Worm (Caenorhabditis elegans): ENCODE measurements around the gene mig-22.

ce11 chrIII:8800796-8801083 lies 33.6 kb upstream of the mig-22 start:
- TF ChIP-seq lin-13 (tag; optimal IDR thresholded peaks at IDR 0.05) (no peak), pha-4 (tag; optimal IDR thresholded peaks at IDR 0.05) (no peak), ces-1 (GFP tag; optimal IDR thresholded peaks at IDR 0.05) (no peak), sptf-1 (tag; optimal IDR thresholded peaks at IDR 0.05) (no peak), elt-3 (tag; optimal IDR thresholded peaks at IDR 0.05) (no peak), mab-5 (tag; optimal IDR thresholded peaks at IDR 0.05) (no peak), nhr-76 (tag; optimal IDR thresholded peaks at IDR 0.05) (no peak)

Data from whole organism, mixed stage, embryonic.